Fruit fly (Drosophila melanogaster): Measurements from ENCODE around the gene mRpL45.

The mRpL45 gene

DNA sequence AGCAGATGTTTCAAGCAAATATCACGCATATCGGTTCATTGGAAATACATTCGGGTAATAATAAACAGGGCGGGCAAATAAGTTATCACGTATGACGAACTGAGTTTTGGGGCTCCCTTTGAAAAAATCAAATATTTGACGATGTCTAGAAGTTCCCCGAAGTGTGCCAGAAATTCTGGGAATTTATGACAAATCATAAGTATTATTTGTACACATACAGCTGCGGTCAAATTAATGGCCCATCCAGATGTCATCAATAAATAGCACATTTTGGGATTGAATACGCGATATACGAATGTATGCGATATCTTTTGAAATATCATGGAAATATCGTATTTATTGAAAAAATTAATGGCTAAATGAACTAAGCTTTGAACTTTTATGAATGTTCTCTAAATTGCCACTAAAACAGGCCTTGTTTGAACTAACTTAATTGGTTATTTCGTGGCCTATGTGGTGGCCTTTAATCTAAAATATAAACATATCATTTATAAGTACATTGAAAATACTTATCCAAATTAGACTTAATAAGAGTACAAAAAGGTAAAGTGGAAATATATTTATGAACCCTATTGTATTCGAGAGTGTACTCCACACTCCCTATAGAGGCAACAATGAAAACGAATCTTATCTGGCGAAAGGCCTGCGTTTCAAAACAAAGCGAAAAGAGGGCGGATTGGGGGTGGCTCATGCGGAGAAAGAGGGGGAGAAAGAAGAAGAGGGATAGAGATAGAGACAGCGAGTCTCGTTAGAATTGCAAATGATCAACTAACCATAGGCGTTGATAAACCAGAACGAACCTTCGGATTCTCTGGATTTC, 7.4 kb downstream of the mRpL45 start (continued):
- no peak for TF ChIP-seq Pdp1 (GFP tag; optimal IDR thresholded peaks at IDR 0.05)
- TF ChIP-seq Hand (GFP tag; optimal IDR thresholded peaks at IDR 0.05) = no peak
- peak; percentile 40 for TF ChIP-seq CG1529 (GFP tag; optimal IDR thresholded peaks at IDR 0.05)
- peak in 1 of 2 experiments; percentile 7 for TF ChIP-seq Eip74EF (GFP tag; optimal IDR thresholded peaks at IDR 0.05)
- TF ChIP-seq gsb (GFP tag; IDR thresholded peaks at IDR 0.05) = no peak
- no peak for TF ChIP-seq knrl (GFP tag; IDR thresholded peaks at IDR 0.05; ENCODE audit: partially characterized antibody)
- peak in 1 of 2 experiments; percentile 59 for TF ChIP-seq bsh (GFP tag; optimal IDR thresholded peaks at IDR 0.05)
- no peak for TF ChIP-seq salm (tag; optimal IDR thresholded peaks at IDR 0.05)
- TF ChIP-seq CG31365 (tag; optimal IDR thresholded peaks at IDR 0.05) = no peak
- TF ChIP-seq CG17802 (tag; optimal IDR thresholded peaks at IDR 0.05) = no peak
- no peak for TF ChIP-seq Elba2 (GFP tag; optimal IDR thresholded peaks at IDR 0.05)
- TF ChIP-seq CG8765 (GFP tag; IDR thresholded peaks at IDR 0.05) = no peak
- TF ChIP-seq lmd (GFP tag; IDR thresholded peaks at IDR 0.05) = no peak
- TF ChIP-seq CG10267 (tag; optimal IDR thresholded peaks at IDR 0.05) = peak; percentile 57
- peak; percentile 63 for TF ChIP-seq CG14710 (tag; optimal IDR thresholded peaks at IDR 0.05)
- no peak for TF ChIP-seq B-H1 (GFP tag; IDR thresholded peaks at IDR 0.05)
- TF ChIP-seq abd-A (tag; optimal IDR thresholded peaks at IDR 0.05) = no peak
- peak; percentile 65 for TF ChIP-seq CG7839 (tag; optimal IDR thresholded peaks at IDR 0.05)
- TF ChIP-seq Nf-YC (tag; optimal IDR thresholded peaks at IDR 0.05) = no peak
- TF ChIP-seq lbe (GFP tag; optimal IDR thresholded peaks at IDR 0.05) = no peak
- no peak for TF ChIP-seq GATAe (GFP tag; conservative IDR thresholded peaks at IDR 0.05)
- TF ChIP-seq chm (GFP tag; IDR thresholded peaks at IDR 0.05) = no peak
- TF ChIP-seq wor (GFP tag; IDR thresholded peaks at IDR 0.05) = no peak
- TF ChIP-seq CG31441 (GFP tag; IDR thresholded peaks at IDR 0.05) = peak; percentile 57; the same call in 1 of the 2 replicates
- no peak for TF ChIP-seq pb (GFP tag; optimal IDR thresholded peaks at IDR 0.05)
- TF ChIP-seq NfI (GFP tag; optimal IDR thresholded peaks at IDR 0.05) = no peak
- peak; percentile 73; the same call in 2 of the 3 replicates for TF ChIP-seq CG17361 (GFP tag; IDR thresholded peaks at IDR 0.05)
- no peak for TF ChIP-seq CG12744 (GFP tag; optimal IDR thresholded peaks at IDR 0.05)
- TF ChIP-seq pfk (GFP tag; optimal IDR thresholded peaks at IDR 0.05) = no peak
- peak; percentile 74 for TF ChIP-seq CG10979 (tag; optimal IDR thresholded peaks at IDR 0.05)
- TF ChIP-seq CG6654 (GFP tag; optimal IDR thresholded peaks at IDR 0.05) = no peak
- TF ChIP-seq CG15601 (tag; optimal IDR thresholded peaks at IDR 0.05) = peak; percentile 51
- TF ChIP-seq hth (optimal IDR thresholded peaks at IDR 0.05) = no peak
- no peak for TF ChIP-seq sens-2 (GFP tag; IDR thresholded peaks at IDR 0.05)
- TF ChIP-seq crc (GFP tag; optimal IDR thresholded peaks at IDR 0.05) = no peak
- TF ChIP-seq bbx (GFP tag; IDR thresholded peaks at IDR 0.05; ENCODE audit: partially characterized antibody) = no peak
- no peak for TF ChIP-seq fru (optimal IDR thresholded peaks at IDR 0.05)
- peak; percentile 63 for TF ChIP-seq sd (tag; optimal IDR thresholded peaks at IDR 0.05)
- TF ChIP-seq wek (GFP tag; optimal IDR thresholded peaks at IDR 0.05) = no peak
- no peak for TF ChIP-seq schlank (tag; optimal IDR thresholded peaks at IDR 0.05)
- no peak for TF ChIP-seq CrebB (tag; optimal IDR thresholded peaks at IDR 0.05)
- TF ChIP-seq zen2 (GFP tag; IDR thresholded peaks at IDR 0.05; ENCODE audit: partially characterized antibody) = no peak
- no peak for TF ChIP-seq Atf3 (GFP tag; optimal IDR thresholded peaks at IDR 0.05)
- TF ChIP-seq cas (GFP tag; IDR thresholded peaks at IDR 0.05) = no peak
- no peak for TF ChIP-seq cad (GFP tag; optimal IDR thresholded peaks at IDR 0.05)
- no peak for TF ChIP-seq Rfx (GFP tag; IDR thresholded peaks at IDR 0.05)
- peak; percentile 9 for TF ChIP-seq odd (GFP tag; optimal IDR thresholded peaks at IDR 0.05)
- no peak for TF ChIP-seq CG4617 (GFP tag; optimal IDR thresholded peaks at IDR 0.05; ENCODE audit: borderline replicate concordance)
- TF ChIP-seq CG16815 (GFP tag; optimal IDR thresholded peaks at IDR 0.05) = peak; percentile 19
